Fruit fly (Drosophila melanogaster): ENCODE measurements around the gene CG3119.

DNA sequence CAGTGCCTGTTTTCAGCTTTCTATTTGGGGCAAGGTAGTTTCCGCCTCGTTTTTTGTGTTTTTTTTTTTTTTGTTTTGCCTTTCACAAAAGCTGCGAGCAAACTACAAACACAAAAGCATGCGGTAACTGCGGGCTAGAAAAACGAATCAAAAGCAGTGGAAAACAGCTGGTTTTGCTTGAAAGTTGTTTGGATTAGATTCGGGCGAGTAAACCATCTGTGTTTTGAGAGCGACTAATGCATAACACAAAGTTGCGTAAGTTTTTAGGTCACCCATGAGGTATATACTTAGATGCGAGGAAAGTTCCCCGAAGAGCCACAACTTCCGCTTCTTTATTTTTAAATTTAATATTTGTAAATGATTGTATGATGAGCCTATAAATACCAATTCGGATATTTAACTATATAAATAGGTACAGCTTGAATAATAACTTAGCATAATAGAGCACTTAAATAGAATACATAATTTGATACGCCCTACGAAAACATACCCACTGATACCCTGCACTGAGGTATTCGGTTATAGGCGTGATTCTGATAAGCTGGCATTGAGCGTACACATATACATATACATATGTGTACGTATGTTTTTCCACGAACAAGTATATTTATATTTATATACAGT, 34.8 kb upstream of the CG3119 start:
- TF ChIP-seq kay (GFP tag; ENCODE audit: borderline replicate concordance) (no peak), CG7101 (tag; optimal IDR thresholded peaks at IDR 0.05) (no peak), CG5204 (GFP tag; optimal IDR thresholded peaks at IDR 0.05) (no peak), tj (GFP tag; optimal IDR thresholded peaks at IDR 0.05) (no peak), cnc (optimal IDR thresholded peaks at IDR 0.05) (no peak)

Measured in whole organism, adult.